Worm (Caenorhabditis elegans) whole organism, L1 larva: ENCODE data around the gene E02H9.6.
A peak's percentile ranks its signal among the peaks of the same experiment; 100 is the strongest.
"Not testable (repeated sequence)": the region's sequence is repeated elsewhere in the genome, so short reads cannot be mapped to it uniquely, and the experiment has no call there.

Source experiments
- C16A3.4 ChIP-seq: fragments of 150-350 bp; optimal IDR thresholded peaks from 2 replicates; lab custom pipeline; 2014; ENCODE audit warnings: missing biosample characterization, missing genetic modification characterization
- aha-1 ChIP-seq: fragments of 150-350 bp; optimal IDR thresholded peaks from 2 replicates; lab custom pipeline; 2014; ENCODE audit warnings: missing biosample characterization, missing genetic modification characterization
- alr-1 ChIP-seq: fragments of 200-800 bp; sonication (Bioruptor generic); optimal IDR thresholded peaks from 2 replicates; lab custom pipeline; 2018; ENCODE audit warnings: borderline replicate concordance, mild to moderate bottlenecking, missing genetic modification characterization, missing compliant biosample characterization
- aly-2 ChIP-seq: fragments of 150-350 bp; optimal IDR thresholded peaks from 2 replicates; lab custom pipeline; 2014; ENCODE audit warnings: missing biosample characterization, missing genetic modification characterization
- ama-1 ChIP-seq: fragments of 150-350 bp; optimal IDR thresholded peaks from 2 replicates; lab custom pipeline; 2014
- blmp-1 ChIP-seq: fragments of 150-350 bp; optimal IDR thresholded peaks from 2 replicates; lab custom pipeline; 2014; ENCODE audit warnings: missing biosample characterization, missing genetic modification characterization
- ceh-63 ChIP-seq: fragments of 200-800 bp; sonication (Bioruptor generic); optimal IDR thresholded peaks from 2 replicates; lab custom pipeline; 2018; ENCODE audit warnings: mild to moderate bottlenecking, missing genetic modification characterization, missing compliant biosample characterization
- ceh-82 ChIP-seq, 3 experiments: fragments of 150-350 bp in 1 of 3; sonication (generic microtip) in 2 of 3; optimal IDR thresholded peaks; 2 replicates each; lab custom pipeline; 2014 to 2017; ENCODE audit warnings: missing biosample characterization in 3 of 3, missing genetic modification characterization in 3 of 3
- ceh-88 ChIP-seq: fragments of 200-800 bp; sonication (Bioruptor generic); IDR thresholded peaks from 2 replicates; pipeline ENCODE4 v1.3.6; 2022; ENCODE audit warnings: missing genetic modification characterization, missing compliant biosample characterization
- ces-1 ChIP-seq: fragments of 150-350 bp; optimal IDR thresholded peaks from 2 replicates; lab custom pipeline; 2014; ENCODE audit warnings: missing biosample characterization, missing genetic modification reagents, missing genetic modification characterization
- dpl-1 ChIP-seq, 3 experiments: fragments of 150-350 bp in 2 of 3; sonication (generic microtip) in 1 of 3; optimal IDR thresholded peaks; 2 replicates each; lab custom pipeline; 2014 to 2017; ENCODE audit warnings: missing biosample characterization in 3 of 3, missing genetic modification characterization in 3 of 3, missing genetic modification reagents in 3 of 3
- dsc-1 ChIP-seq: sonication (generic microtip); optimal IDR thresholded peaks from 2 replicates; lab custom pipeline; 2016; ENCODE audit warnings: mild to moderate bottlenecking, missing genetic modification characterization, missing compliant biosample characterization
- efl-1 ChIP-seq, 4 experiments: fragments of 150-350 bp; optimal IDR thresholded peaks in 3 of 4; peaks in 1 of 4; 1 replicate in 1 of 4; 2 replicates in 3 of 4; lab custom pipeline; 2014; ENCODE audit warnings: missing biosample characterization in 2 of 4, missing genetic modification characterization in 2 of 4, missing genetic modification reagents in 2 of 4
- elt-2 ChIP-seq: sonication (generic microtip); optimal IDR thresholded peaks from 2 replicates; lab custom pipeline; 2016; ENCODE audit warnings: missing genetic modification characterization, mild to moderate bottlenecking, inconsistent platforms, missing compliant biosample characterization, missing genetic modification reagents
- hpl-2 ChIP-seq: fragments of 150-350 bp; optimal IDR thresholded peaks from 2 replicates; lab custom pipeline; 2014; ENCODE audit warnings: missing biosample characterization, missing genetic modification reagents, missing genetic modification characterization
- isw-1 ChIP-seq: fragments of 200-800 bp; sonication (Bioruptor generic); IDR thresholded peaks from 2 replicates; pipeline ENCODE4 v1.3.6; 2022; ENCODE audit warnings: missing genetic modification characterization, missing compliant biosample characterization
- jun-1 ChIP-seq: fragments of 150-350 bp; optimal IDR thresholded peaks from 2 replicates; lab custom pipeline; 2014; ENCODE audit warnings: missing biosample characterization, missing genetic modification reagents, missing genetic modification characterization
- lin-35 ChIP-seq, 2 experiments: fragments of 150-350 bp; optimal IDR thresholded peaks; 2 replicates each; lab custom pipeline; 2014; ENCODE audit warnings: missing biosample characterization in 2 of 2, missing genetic modification characterization in 2 of 2, missing genetic modification reagents in 2 of 2
- lsy-2 ChIP-seq, 2 experiments: fragments of 150-350 bp; optimal IDR thresholded peaks; 2 replicates each; lab custom pipeline; 2014; ENCODE audit warnings: missing biosample characterization in 2 of 2, missing genetic modification characterization in 2 of 2
- mef-2 ChIP-seq: fragments of 150-350 bp; optimal IDR thresholded peaks from 2 replicates; lab custom pipeline; 2014; ENCODE audit warnings: missing biosample characterization, missing genetic modification characterization
- nhr-28 ChIP-seq: fragments of 150-350 bp; optimal IDR thresholded peaks from 2 replicates; lab custom pipeline; 2014; ENCODE audit warnings: missing biosample characterization, missing genetic modification characterization
- nhr-71 ChIP-seq: sonication (generic microtip); optimal IDR thresholded peaks from 2 replicates; lab custom pipeline; 2016; ENCODE audit warnings: mild to moderate bottlenecking, missing genetic modification characterization, moderate library complexity, missing compliant biosample characterization
- nhr-90 ChIP-seq: sonication (generic microtip); optimal IDR thresholded peaks from 2 replicates; lab custom pipeline; 2016; ENCODE audit warnings: mild to moderate bottlenecking, missing genetic modification characterization, missing compliant biosample characterization; ENCODE audit not compliant: poor library complexity
- rnt-1 ChIP-seq: sonication (generic microtip); optimal IDR thresholded peaks from 2 replicates; lab custom pipeline; 2016; ENCODE audit warnings: mild to moderate bottlenecking, missing genetic modification characterization, moderate library complexity, missing compliant biosample characterization
- skn-1 ChIP-seq: fragments of 150-350 bp; optimal IDR thresholded peaks from 2 replicates; lab custom pipeline; 2014; ENCODE audit warnings: missing biosample characterization, missing genetic modification characterization
- swsn-7 ChIP-seq: sonication (generic microtip); optimal IDR thresholded peaks from 2 replicates; lab custom pipeline; 2016; ENCODE audit warnings: missing genetic modification characterization, missing compliant biosample characterization
- tlp-1 ChIP-seq: fragments of 150-350 bp; optimal IDR thresholded peaks from 2 replicates; lab custom pipeline; 2014; ENCODE audit warnings: missing biosample characterization, missing genetic modification characterization
- unc-62 ChIP-seq: fragments of 150-350 bp; optimal IDR thresholded peaks from 2 replicates; lab custom pipeline; 2014; ENCODE audit warnings: missing biosample characterization, missing genetic modification reagents, missing genetic modification characterization
- xbp-1 ChIP-seq: sonication (generic microtip); optimal IDR thresholded peaks from 2 replicates; lab custom pipeline; 2016; ENCODE audit warnings: missing genetic modification characterization, missing compliant biosample characterization

Gene E02H9.6

ce11 chrIII:2432925-2433324 is 3.0 kb upstream of the E02H9.6 start:
- TF ChIP-seq ceh-63 (GFP tag; lab: Kevin White, UChicago) (no peak), dsc-1 (tag; lab: Kevin White, UChicago) (peak; percentile 32), efl-1 (optimal IDR thresholded peaks at IDR 0.05; lab: Kevin White, UChicago) (peak; percentile 36 to 42), efl-1 (GFP tag; optimal IDR thresholded peaks at IDR 0.05 in 1 of 2; lab: Kevin White, UChicago) (peak in 1 of 2 experiments; percentile 88)

ce11 chrIII:2435373-2435772 is 532 bp upstream of the E02H9.6 start, which contains the start of gene W04B5.6:
Gene W04B5.6, minus strand, starts transcription at chrIII:2435473.
- TF ChIP-seq hpl-2 (GFP tag; lab: Kevin White, UChicago); ces-1 (GFP tag; lab: Kevin White, UChicago); skn-1 (tag; lab: Kevin White, UChicago): not testable (repeated sequence)

ce11 chrIII:2438543-2438942 is 2.6 kb downstream of the E02H9.6 start, which contains the start of gene E02H9.13:
Gene E02H9.13, minus strand, starts transcription at chrIII:2438741.
- TF ChIP-seq skn-1 (tag; lab: Kevin White, UChicago) (no peak), dpl-1 (GFP tag; optimal IDR thresholded peaks at IDR 0.05; lab: Kevin White, UChicago) (no peak), efl-1 (optimal IDR thresholded peaks at IDR 0.05; lab: Kevin White, UChicago) (peak; percentile 9 to 10), efl-1 (GFP tag; optimal IDR thresholded peaks at IDR 0.05 in 1 of 2; lab: Kevin White, UChicago) (no peak)

- no peak for TF ChIP-seq nhr-71 (tag; lab: Kevin White, UChicago)
- TF ChIP-seq C16A3.4 (tag; lab: Kevin White, UChicago): no peak
- no peak for TF ChIP-seq rnt-1
- no peak for TF ChIP-seq unc-62
- TF ChIP-seq tlp-1: no peak
- TF ChIP-seq alr-1 (tag; lab: Kevin White, UChicago): no peak
- TF ChIP-seq aha-1: no peak
- no peak for TF ChIP-seq isw-1
- TF ChIP-seq nhr-90 (tag; lab: Kevin White, UChicago): no peak
- TF ChIP-seq lsy-2 (tag; optimal IDR thresholded peaks at IDR 0.05; lab: Kevin White, UChicago): no peak
- no peak for TF ChIP-seq mef-2 (tag; lab: Kevin White, UChicago)
- no peak for TF ChIP-seq xbp-1 (tag; lab: Kevin White, UChicago)
- TF ChIP-seq swsn-7 (tag; lab: Kevin White, UChicago): no peak
- TF ChIP-seq ama-1: no peak
- no peak for TF ChIP-seq aly-2 (tag; lab: Kevin White, UChicago)
- TF ChIP-seq nhr-28: no peak
- TF ChIP-seq, all 84 proteins: peak for 0
These were observed 9.8 kb downstream of the E02H9.6 start, which contains the start of the genes E02H9.7 and klo-2 for ce11 chrIII:2445574-2446259. Gene E02H9.7, minus strand, starts transcription at chrIII:2445674. Gene klo-2, plus strand, starts transcription at chrIII:2446209.

- TF ChIP-seq blmp-1 (tag; lab: Kevin White, UChicago) (no peak), lin-35 (GFP tag; optimal IDR thresholded peaks at IDR 0.05; lab: Kevin White, UChicago) (peak in 1 of 2 experiments; percentile 37), elt-2 (tag; lab: Kevin White, UChicago) (peak; percentile 63), ceh-88 (GFP tag; lab: Robert Waterston, UW) (no peak), ceh-82 (tag; optimal IDR thresholded peaks at IDR 0.05; lab: Kevin White, UChicago) (no peak)
These were observed 18.9 kb downstream of the E02H9.6 start, which contains the start of gene nhr-121 for ce11 chrIII:2454757-2455306. Gene nhr-121, minus strand, starts transcription at chrIII:2454807.

ce11 chrIII:2458742-2459141 is 22.8 kb downstream of the E02H9.6 start, which contains the start of gene E02H9.3:
Gene E02H9.3, plus strand, starts transcription at chrIII:2459042.
- TF ChIP-seq jun-1 (tag; lab: Kevin White, UChicago); mef-2 (tag; lab: Kevin White, UChicago); tlp-1: not testable (repeated sequence)
